Fruit fly (Drosophila melanogaster): ENCODE results near the gene CG32588.

- peak; percentile 77 for TF ChIP-seq CG14655 (GFP tag; optimal IDR thresholded peaks at IDR 0.05)
- TF ChIP-seq gl (tag; optimal IDR thresholded peaks at IDR 0.05) = no peak
- no peak for TF ChIP-seq CG8159 (tag; optimal IDR thresholded peaks at IDR 0.05)
- peak; percentile 45; the same call in 1 of the 3 replicates for TF ChIP-seq fd96Ca (GFP tag; IDR thresholded peaks at IDR 0.05)
- no peak for TF ChIP-seq rn (GFP tag; IDR thresholded peaks at IDR 0.05)
- no peak for TF ChIP-seq Snoo (tag; optimal IDR thresholded peaks at IDR 0.05)
- peak; percentile 32 for TF ChIP-seq Pif1A (GFP tag; optimal IDR thresholded peaks at IDR 0.05)
- peak; percentile 57 for TF ChIP-seq CG32121 (GFP tag; IDR thresholded peaks at IDR 0.05)
- no peak for TF ChIP-seq CG34367 (tag; optimal IDR thresholded peaks at IDR 0.05)
- no peak for TF ChIP-seq D1 (tag; optimal IDR thresholded peaks at IDR 0.05)
- TF ChIP-seq CG17806 (tag; optimal IDR thresholded peaks at IDR 0.05) = no peak
- TF ChIP-seq CG9948 (tag; optimal IDR thresholded peaks at IDR 0.05) = peak; percentile 27
Measured at dm6 chrX:15156286-15156685, 50.1 kb downstream of the CG32588 start.
